Worm (Caenorhabditis elegans) whole organism, L2 larva: ENCODE measurements around the gene F09C8.2.

Experiments used
- C34F6.9 ChIP-seq: fragments of 150-350 bp; optimal IDR thresholded peaks from 2 replicates; lab custom pipeline; 2014; ENCODE audit warnings: missing biosample characterization, missing genetic modification characterization
- F13H6.1 ChIP-seq: sonication (generic microtip); optimal IDR thresholded peaks from 2 replicates; lab custom pipeline; 2016; ENCODE audit warnings: missing genetic modification characterization, missing compliant biosample characterization
- alr-1 ChIP-seq: fragments of 150-350 bp; optimal IDR thresholded peaks from 2 replicates; lab custom pipeline; 2014; ENCODE audit warnings: missing biosample characterization, missing genetic modification characterization
- aly-2 ChIP-seq: fragments of 150-350 bp; optimal IDR thresholded peaks from 2 replicates; lab custom pipeline; 2014; ENCODE audit warnings: missing biosample characterization, missing genetic modification characterization
- blmp-1 ChIP-seq: sonication (generic microtip); optimal IDR thresholded peaks from 2 replicates; lab custom pipeline; 2017; ENCODE audit warnings: missing genetic modification characterization, mild to moderate bottlenecking, missing compliant biosample characterization, antibody characterized with exemption, moderate library complexity; ENCODE audit not compliant: insufficient read depth
- ceh-16 ChIP-seq: fragments of 150-350 bp; optimal IDR thresholded peaks from 2 replicates; lab custom pipeline; 2014; ENCODE audit warnings: missing biosample characterization, missing genetic modification characterization
- ceh-82 ChIP-seq: fragments of 150-350 bp; optimal IDR thresholded peaks from 2 replicates; lab custom pipeline; 2014; ENCODE audit warnings: missing biosample characterization, missing genetic modification characterization
- crh-2 ChIP-seq: sonication (generic microtip); optimal IDR thresholded peaks from 2 replicates; lab custom pipeline; 2017; ENCODE audit warnings: missing biosample characterization, missing genetic modification characterization
- egl-27 ChIP-seq: sonication (generic microtip); optimal IDR thresholded peaks from 3 replicates; lab custom pipeline; 2017; ENCODE audit warnings: missing biosample characterization, missing genetic modification reagents, missing genetic modification characterization
- elt-3 ChIP-seq: sonication (generic microtip); optimal IDR thresholded peaks from 2 replicates; lab custom pipeline; 2017; ENCODE audit warnings: missing biosample characterization, missing genetic modification characterization
- fos-1 ChIP-seq: fragments of 150-350 bp; optimal IDR thresholded peaks from 2 replicates; lab custom pipeline; 2014; ENCODE audit warnings: missing biosample characterization, missing genetic modification characterization
- gmeb-1 ChIP-seq: fragments of 150-350 bp; optimal IDR thresholded peaks from 2 replicates; lab custom pipeline; 2014; ENCODE audit warnings: missing biosample characterization, missing genetic modification characterization
- lin-13 ChIP-seq: fragments of 150-350 bp; optimal IDR thresholded peaks from 2 replicates; lab custom pipeline; 2014; ENCODE audit warnings: missing biosample characterization, missing genetic modification reagents, missing genetic modification characterization
- lin-39 ChIP-seq: fragments of 150-350 bp; optimal IDR thresholded peaks from 2 replicates; lab custom pipeline; 2014; ENCODE audit warnings: missing biosample characterization, missing genetic modification reagents, missing genetic modification characterization
- lsy-2 ChIP-seq, 2 experiments: fragments of 150-350 bp in 1 of 2; sonication (generic microtip) in 1 of 2; optimal IDR thresholded peaks; 2 replicates each; lab custom pipeline; 2014 to 2017; ENCODE audit warnings: missing biosample characterization in 2 of 2, missing genetic modification characterization in 2 of 2
- mab-5 ChIP-seq: fragments of 150-350 bp; optimal IDR thresholded peaks from 2 replicates; lab custom pipeline; 2014; ENCODE audit warnings: missing biosample characterization, missing genetic modification characterization
- mdl-1 ChIP-seq, 2 experiments: fragments of 150-350 bp in 1 of 2; sonication (generic microtip) in 1 of 2; optimal IDR thresholded peaks; 2 replicates each; lab custom pipeline; 2017; ENCODE audit warnings: missing biosample characterization in 2 of 2, missing genetic modification characterization in 2 of 2
- nhr-10 ChIP-seq: sonication (generic microtip); optimal IDR thresholded peaks from 2 replicates; lab custom pipeline; 2017; ENCODE audit warnings: missing biosample characterization, missing genetic modification characterization
- nhr-11 ChIP-seq: fragments of 150-350 bp; optimal IDR thresholded peaks from 2 replicates; lab custom pipeline; 2014; ENCODE audit warnings: missing biosample characterization, missing genetic modification characterization
- nhr-129 ChIP-seq: fragments of 150-350 bp; optimal IDR thresholded peaks from 2 replicates; lab custom pipeline; 2014; ENCODE audit warnings: missing biosample characterization, missing genetic modification characterization
- nhr-23 ChIP-seq: fragments of 150-350 bp; optimal IDR thresholded peaks from 2 replicates; lab custom pipeline; 2014; ENCODE audit warnings: missing biosample characterization, missing genetic modification reagents, missing genetic modification characterization
- nhr-237 ChIP-seq: fragments of 150-350 bp; optimal IDR thresholded peaks from 2 replicates; lab custom pipeline; 2014; ENCODE audit warnings: missing biosample characterization, missing genetic modification characterization
- nhr-25 ChIP-seq: fragments of 150-350 bp; sonication (generic microtip); optimal IDR thresholded peaks from 3 replicates; lab custom pipeline; 2014; ENCODE audit warnings: missing biosample characterization, missing genetic modification characterization
- nhr-6 ChIP-seq: fragments of 150-350 bp; optimal IDR thresholded peaks from 2 replicates; lab custom pipeline; 2014; ENCODE audit warnings: missing biosample characterization, missing genetic modification characterization
- peb-1 ChIP-seq: fragments of 150-350 bp; optimal IDR thresholded peaks from 2 replicates; lab custom pipeline; 2014; ENCODE audit warnings: missing biosample characterization, missing genetic modification characterization
- sma-3 ChIP-seq: sonication (generic microtip); optimal IDR thresholded peaks from 2 replicates; lab custom pipeline; 2016; ENCODE audit warnings: missing genetic modification reagents, missing genetic modification characterization, missing compliant biosample characterization
- sma-9 ChIP-seq, 2 experiments: fragments of 150-350 bp in 1 of 2; sonication (generic microtip) in 1 of 2; optimal IDR thresholded peaks; 2 replicates each; lab custom pipeline; 2014 to 2016; ENCODE audit warnings: missing genetic modification characterization in 2 of 2, mild to moderate bottlenecking in 1 of 2, missing biosample characterization in 1 of 2, missing compliant biosample characterization in 1 of 2, missing genetic modification reagents in 1 of 2, moderate library complexity in 1 of 2
- unc-62 ChIP-seq: fragments of 150-350 bp; optimal IDR thresholded peaks from 2 replicates; lab custom pipeline; 2014; ENCODE audit warnings: missing biosample characterization, missing genetic modification reagents, missing genetic modification characterization
- zag-1 ChIP-seq: fragments of 150-350 bp; optimal IDR thresholded peaks from 2 replicates; lab custom pipeline; 2014; ENCODE audit warnings: missing biosample characterization, missing genetic modification characterization
- ztf-1 ChIP-seq: fragments of 200-800 bp; sonication (Bioruptor generic); conservative IDR thresholded peaks from 2 replicates; pipeline ENCODE4 v1.3.6; 2022; ENCODE audit warnings: missing genetic modification characterization, missing compliant biosample characterization
- ztf-11 ChIP-seq: sonication (generic microtip); optimal IDR thresholded peaks from 2 replicates; lab custom pipeline; 2017; ENCODE audit warnings: missing biosample characterization, missing genetic modification characterization

F09C8.2 gene

DNA sequence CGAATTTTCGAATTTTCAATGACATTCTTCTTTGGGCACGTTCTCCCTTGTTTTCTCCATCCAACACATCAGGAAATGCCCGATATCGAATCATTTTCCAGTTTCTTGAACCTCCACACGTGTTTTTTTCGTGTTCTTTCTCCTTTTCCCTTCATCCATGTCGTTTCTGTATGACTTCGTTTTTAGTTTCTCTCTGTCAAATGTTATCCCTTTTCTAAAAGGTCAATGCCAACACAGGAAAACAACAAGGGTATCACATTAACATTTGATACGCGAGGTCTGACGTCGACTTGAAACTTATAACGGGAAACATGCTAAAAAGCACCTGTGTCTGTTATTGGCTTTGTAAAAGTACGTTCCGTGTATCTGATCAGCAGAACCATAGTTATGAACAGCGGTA is 26.0 kb upstream of the F09C8.2 start:
- TF ChIP-seq sma-9 (GFP tag; optimal IDR thresholded peaks at IDR 0.05; lab: Kevin White, UChicago), result peak; percentile 41
- no peak for TF ChIP-seq sma-9 (tag; optimal IDR thresholded peaks at IDR 0.05; lab: Kevin White, UChicago)
- no peak for TF ChIP-seq alr-1 (tag; lab: Kevin White, UChicago)

DNA sequence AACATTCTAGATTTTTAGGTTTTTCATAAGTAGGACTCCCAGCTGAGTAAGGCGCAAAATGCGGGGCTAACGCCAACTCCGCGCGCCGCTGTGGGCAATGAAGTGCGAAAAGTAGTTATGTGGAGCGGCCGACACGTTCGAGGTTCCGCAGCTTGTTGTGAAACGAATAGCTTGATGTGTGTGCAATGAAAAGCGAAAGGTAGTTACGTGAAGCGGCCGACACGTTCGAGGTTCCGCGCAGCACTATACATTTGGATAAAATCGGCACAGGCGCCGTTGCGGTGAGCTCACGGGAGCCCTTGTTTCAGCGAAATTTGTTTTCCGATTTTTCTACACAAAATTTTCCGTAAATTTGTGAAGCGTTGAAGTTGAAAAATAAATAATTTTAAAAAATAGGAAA is 20.2 kb upstream of the F09C8.2 start:
- TF ChIP-seq nhr-237 (tag; lab: Kevin White, UChicago) (no peak), egl-27 (tag; lab: Kevin White, UChicago) (no peak), unc-62 (GFP tag; lab: Kevin White, UChicago) (no peak), sma-3 (GFP tag; lab: Kevin White, UChicago) (no peak), nhr-6 (tag; lab: Kevin White, UChicago) (no peak), ztf-1 (GFP tag; lab: Robert Waterston, UW) (no peak), C34F6.9 (tag; lab: Kevin White, UChicago) (no peak), lin-39 (no peak), fos-1 (tag; lab: Kevin White, UChicago) (no peak), zag-1 (tag; lab: Kevin White, UChicago) (no peak), elt-3 (no peak), nhr-129 (tag; lab: Kevin White, UChicago) (no peak), nhr-23 (tag; lab: Kevin White, UChicago) (no peak), blmp-1 (tag; lab: Kevin White, UChicago) (no peak), lsy-2 (tag; optimal IDR thresholded peaks at IDR 0.05; lab: Kevin White, UChicago) (no peak), nhr-11 (tag; lab: Kevin White, UChicago) (no peak), alr-1 (tag; lab: Kevin White, UChicago) (no peak), nhr-10 (no peak), gmeb-1 (tag; lab: Kevin White, UChicago) (no peak), ceh-82 (tag; lab: Kevin White, UChicago) (no peak)

DNA sequence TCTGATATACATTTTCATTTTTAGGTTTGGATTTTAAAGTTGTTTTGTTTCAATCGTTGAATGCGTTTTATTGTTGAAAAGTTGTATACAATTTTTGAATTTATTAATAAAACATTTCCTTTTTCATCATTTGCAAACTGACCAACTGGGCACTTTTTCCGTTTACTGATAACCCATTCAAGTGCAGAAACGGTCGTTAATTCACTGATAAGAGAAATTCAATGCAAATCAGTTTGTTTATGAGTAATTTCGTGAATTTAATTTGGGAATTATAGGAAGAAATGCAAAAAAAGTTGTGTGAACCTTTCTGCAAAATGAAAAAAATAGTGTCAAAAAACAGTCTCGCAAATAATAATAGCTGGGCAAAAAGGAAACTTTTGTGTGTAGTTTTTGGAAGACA is 19.7 kb upstream of the F09C8.2 start:
- peak; percentile 94 for TF ChIP-seq fos-1 (tag; lab: Kevin White, UChicago)
- peak; percentile 9 for TF ChIP-seq crh-2 (tag; lab: Kevin White, UChicago)
- no peak for TF ChIP-seq ztf-1 (GFP tag; lab: Robert Waterston, UW)
- no peak for TF ChIP-seq gmeb-1 (tag; lab: Kevin White, UChicago)
- TF ChIP-seq sma-9 (GFP tag; optimal IDR thresholded peaks at IDR 0.05; lab: Kevin White, UChicago), result peak; percentile 51
- no peak for TF ChIP-seq sma-9 (tag; optimal IDR thresholded peaks at IDR 0.05; lab: Kevin White, UChicago)
- TF ChIP-seq nhr-129 (tag; lab: Kevin White, UChicago), result no peak
- TF ChIP-seq aly-2 (tag; lab: Kevin White, UChicago), result no peak

- no peak for TF ChIP-seq lsy-2 (tag; optimal IDR thresholded peaks at IDR 0.05; lab: Kevin White, UChicago)
- no peak for TF ChIP-seq ceh-16
- TF ChIP-seq F13H6.1 (tag; lab: Kevin White, UChicago), result peak; percentile 5
- TF ChIP-seq nhr-6 (tag; lab: Kevin White, UChicago), result no peak
- no peak for TF ChIP-seq mab-5 (tag; lab: Kevin White, UChicago)
- TF ChIP-seq sma-3 (GFP tag; lab: Kevin White, UChicago), result no peak
- TF ChIP-seq C34F6.9 (tag; lab: Kevin White, UChicago), result no peak
- TF ChIP-seq sma-9 (GFP tag; optimal IDR thresholded peaks at IDR 0.05; lab: Kevin White, UChicago), result peak; percentile 83
- no peak for TF ChIP-seq sma-9 (tag; optimal IDR thresholded peaks at IDR 0.05; lab: Kevin White, UChicago)
- TF ChIP-seq mdl-1 (tag; optimal IDR thresholded peaks at IDR 0.05; lab: Kevin White, UChicago), result peak in 1 of 2 experiments; percentile 74
- no peak for TF ChIP-seq lin-13
- peak; percentile 78 for TF ChIP-seq fos-1 (tag; lab: Kevin White, UChicago)
- peak; percentile 54 for TF ChIP-seq gmeb-1 (tag; lab: Kevin White, UChicago)
- no peak for TF ChIP-seq ztf-11 (tag; lab: Kevin White, UChicago)
- TF ChIP-seq, all 48 proteins: peak for 5
Measured at ce11 chrX:16163402-16163801, 16.6 kb upstream of the F09C8.2 start, which contains the start of gene F09C8.1. Gene F09C8.1 (minus strand): TSS chrX:16163524.

- no peak for TF ChIP-seq nhr-25
- no peak for TF ChIP-seq peb-1 (tag; lab: Kevin White, UChicago)
- peak in 1 of 2 experiments; percentile 18 for TF ChIP-seq mdl-1 (tag; optimal IDR thresholded peaks at IDR 0.05; lab: Kevin White, UChicago)
- TF ChIP-seq, all 48 proteins: peak for 1
Measured at ce11 chrX:16160924-16161323, 14.1 kb upstream of the F09C8.2 start.
